Fruit fly (Drosophila melanogaster) whole organism, prepupa: ENCODE results near the gene Larp4B.

Experiments used
- CG10631 ChIP-seq: fragments of 200-800 bp; sonication (Bioruptor generic); optimal IDR thresholded peaks from 2 replicates; lab custom pipeline; 2016; ENCODE audit warnings: missing biosample characterization, missing genetic modification characterization
- CG10669 ChIP-seq: fragments of 200-800 bp; sonication (Bioruptor generic); optimal IDR thresholded peaks from 3 replicates; lab custom pipeline; 2018; ENCODE audit warnings: missing biosample characterization, mild to moderate bottlenecking, missing genetic modification characterization, moderate library complexity
- CG11294 ChIP-seq: fragments of 200-800 bp; sonication (Bioruptor generic); IDR thresholded peaks from 2 replicates; pipeline ENCODE4 v1.3.6; 2022; ENCODE audit warnings: missing biosample characterization, missing genetic modification characterization
- CG11762 ChIP-seq: fragments of 200-800 bp; sonication (Bioruptor generic); optimal IDR thresholded peaks from 3 replicates; lab custom pipeline; 2016; ENCODE audit warnings: missing biosample characterization, missing genetic modification characterization; ENCODE audit not compliant: insufficient read depth
- CG15336 ChIP-seq: fragments of 200-800 bp; sonication (Bioruptor generic); IDR thresholded peaks from 2 replicates; pipeline ENCODE4 v1.3.6; 2022; ENCODE audit warnings: missing biosample characterization, missing genetic modification characterization
- CG1621 ChIP-seq: fragments of 200-800 bp; sonication (Bioruptor generic); optimal IDR thresholded peaks from 3 replicates; lab custom pipeline; 2018; ENCODE audit warnings: missing biosample characterization, mild to moderate bottlenecking, missing genetic modification characterization
- CG16779 ChIP-seq: fragments of 200-800 bp; sonication (Bioruptor generic); optimal IDR thresholded peaks from 3 replicates; lab custom pipeline; 2017; ENCODE audit warnings: missing biosample characterization, mild to moderate bottlenecking, missing genetic modification characterization
- CG3032 ChIP-seq: fragments of 200-800 bp; optimal IDR thresholded peaks from 2 replicates; lab custom pipeline; 2019; ENCODE audit warnings: missing biosample characterization, mild to moderate bottlenecking, missing genetic modification characterization, moderate library complexity
- CG31627 ChIP-seq: fragments of 200-800 bp; sonication (Bioruptor generic); optimal IDR thresholded peaks from 3 replicates; lab custom pipeline; 2016; ENCODE audit warnings: missing biosample characterization, missing genetic modification characterization
- CG34406 ChIP-seq: fragments of 200-800 bp; sonication (Bioruptor generic); optimal IDR thresholded peaks from 3 replicates; lab custom pipeline; 2016; ENCODE audit warnings: missing biosample characterization, missing genetic modification characterization
- CG4318 ChIP-seq: fragments of 200-800 bp; sonication (Bioruptor generic); optimal IDR thresholded peaks from 3 replicates; lab custom pipeline; 2017; ENCODE audit warnings: missing biosample characterization, mild to moderate bottlenecking, missing genetic modification characterization
- CG6163 ChIP-seq: fragments of 200-800 bp; sonication (Bioruptor generic); IDR thresholded peaks from 3 replicates; pipeline ENCODE4 v1.3.6; 2022; ENCODE audit warnings: missing biosample characterization, missing genetic modification characterization
- CG6276 ChIP-seq: fragments of 200-800 bp; sonication (Bioruptor generic); optimal IDR thresholded peaks from 2 replicates; lab custom pipeline; 2017; ENCODE audit warnings: missing biosample characterization, mild to moderate bottlenecking, missing genetic modification characterization
- CG6792 ChIP-seq: fragments of 200-800 bp; sonication (Bioruptor generic); optimal IDR thresholded peaks from 3 replicates; lab custom pipeline; 2016; ENCODE audit warnings: missing biosample characterization, missing genetic modification characterization
- CG6854 ChIP-seq: fragments of 200-800 bp; sonication (Bioruptor generic); optimal IDR thresholded peaks from 2 replicates; lab custom pipeline; 2017; ENCODE audit warnings: missing biosample characterization, mild to moderate bottlenecking, missing genetic modification characterization
- CG7368 ChIP-seq: fragments of 200-800 bp; sonication (Bioruptor generic); optimal IDR thresholded peaks from 3 replicates; lab custom pipeline; 2016; ENCODE audit warnings: missing biosample characterization, missing genetic modification characterization
- CG8319 ChIP-seq: fragments of 200-800 bp; sonication (Bioruptor generic); optimal IDR thresholded peaks from 3 replicates; lab custom pipeline; 2016; ENCODE audit warnings: missing biosample characterization, missing genetic modification characterization
- CG8632 ChIP-seq: fragments of 200-800 bp; sonication (Bioruptor generic); optimal IDR thresholded peaks from 3 replicates; lab custom pipeline; 2016; ENCODE audit warnings: missing biosample characterization, missing genetic modification characterization
- CG9139 ChIP-seq: fragments of 200-800 bp; sonication (Bioruptor generic); optimal IDR thresholded peaks from 3 replicates; lab custom pipeline; 2017; ENCODE audit warnings: missing biosample characterization, mild to moderate bottlenecking, missing genetic modification characterization
- Eip75B ChIP-seq: fragments of 200-800 bp; sonication (Bioruptor generic); optimal IDR thresholded peaks from 3 replicates; lab custom pipeline; 2016; ENCODE audit warnings: missing biosample characterization, missing genetic modification characterization
- Ets21C ChIP-seq: fragments of 200-800 bp; sonication (Bioruptor generic); optimal IDR thresholded peaks from 3 replicates; lab custom pipeline; 2016; ENCODE audit warnings: missing biosample characterization, missing genetic modification characterization
- Ets96B ChIP-seq: fragments of 200-800 bp; optimal IDR thresholded peaks from 2 replicates; lab custom pipeline; 2019; ENCODE audit warnings: missing biosample characterization, mild to moderate bottlenecking, missing genetic modification characterization, moderate library complexity
- Gug ChIP-seq: fragments of 200-800 bp; sonication (Bioruptor generic); IDR thresholded peaks from 2 replicates; pipeline ENCODE4 v1.3.6; 2022; ENCODE audit warnings: missing biosample characterization, missing genetic modification characterization
- Hr38 ChIP-seq: sonication (Bioruptor generic); optimal IDR thresholded peaks from 2 replicates; lab custom pipeline; 2016; ENCODE audit warnings: missing biosample characterization, missing genetic modification characterization
- Hr39 ChIP-seq: fragments of 200-800 bp; sonication (Bioruptor generic); optimal IDR thresholded peaks from 2 replicates; lab custom pipeline; 2016; ENCODE audit warnings: missing biosample characterization, missing genetic modification characterization
- Hr4 ChIP-seq: fragments of 200-800 bp; sonication (Bioruptor generic); optimal IDR thresholded peaks from 3 replicates; lab custom pipeline; 2016; ENCODE audit warnings: missing biosample characterization, missing genetic modification characterization
- Lpt ChIP-seq: fragments of 200-800 bp; sonication (Bioruptor generic); optimal IDR thresholded peaks from 3 replicates; lab custom pipeline; 2016; ENCODE audit warnings: missing biosample characterization, missing genetic modification characterization
- Met ChIP-seq: fragments of 200-800 bp; sonication (Bioruptor generic); optimal IDR thresholded peaks from 3 replicates; lab custom pipeline; 2016; ENCODE audit warnings: missing biosample characterization, missing genetic modification characterization
- Smox ChIP-seq: fragments of 200-800 bp; sonication (Bioruptor generic); optimal IDR thresholded peaks from 3 replicates; lab custom pipeline; 2016; ENCODE audit warnings: missing biosample characterization, missing genetic modification characterization
- Sox102F ChIP-seq: fragments of 200-800 bp; sonication (Bioruptor generic); optimal IDR thresholded peaks from 2 replicates; lab custom pipeline; 2016; ENCODE audit warnings: missing biosample characterization, mild to moderate bottlenecking, missing genetic modification characterization
- Sox14 ChIP-seq: fragments of 200-800 bp; sonication (Bioruptor generic); optimal IDR thresholded peaks from 3 replicates; lab custom pipeline; 2016; ENCODE audit warnings: missing biosample characterization, missing genetic modification characterization
- achi ChIP-seq: fragments of 200-800 bp; sonication (Bioruptor generic); optimal IDR thresholded peaks from 3 replicates; lab custom pipeline; 2016; ENCODE audit warnings: missing biosample characterization, missing genetic modification characterization
- cyc ChIP-seq: fragments of 200-800 bp; sonication (Bioruptor generic); optimal IDR thresholded peaks from 3 replicates; lab custom pipeline; 2016; ENCODE audit warnings: missing biosample characterization, missing genetic modification characterization
- eg ChIP-seq: fragments of 200-800 bp; sonication (Bioruptor generic); IDR thresholded peaks from 3 replicates; pipeline ENCODE4 v1.3.6; 2022; ENCODE audit warnings: missing biosample characterization, missing genetic modification characterization
- fd59A ChIP-seq: fragments of 200-800 bp; sonication (Bioruptor generic); optimal IDR thresholded peaks from 2 replicates; lab custom pipeline; 2017; ENCODE audit warnings: missing biosample characterization, mild to moderate bottlenecking, missing genetic modification characterization, missing genetic modification reagents
- fd85E ChIP-seq: fragments of 200-800 bp; sonication (Bioruptor generic); optimal IDR thresholded peaks from 3 replicates; lab custom pipeline; 2016; ENCODE audit warnings: missing biosample characterization, missing genetic modification characterization
- fkh ChIP-seq: fragments of 200-800 bp; sonication (Bioruptor generic); optimal IDR thresholded peaks from 3 replicates; lab custom pipeline; 2017; ENCODE audit warnings: missing biosample characterization, mild to moderate bottlenecking, missing genetic modification characterization, moderate library complexity
- net ChIP-seq: fragments of 200-800 bp; sonication (Bioruptor generic); optimal IDR thresholded peaks from 3 replicates; lab custom pipeline; 2016; ENCODE audit warnings: missing biosample characterization, missing genetic modification characterization
- pdm3 ChIP-seq: fragments of 200-800 bp; sonication (Bioruptor generic); optimal IDR thresholded peaks from 3 replicates; lab custom pipeline; 2016; ENCODE audit warnings: missing biosample characterization, missing genetic modification characterization
- salr ChIP-seq, 2 experiments: fragments of 200-800 bp; sonication (Bioruptor generic); optimal IDR thresholded peaks; 3 replicates each; lab custom pipeline; 2016 to 2018; ENCODE audit warnings: missing biosample characterization in 2 of 2, missing genetic modification characterization in 2 of 2, mild to moderate bottlenecking in 1 of 2
- spab ChIP-seq: fragments of 200-800 bp; sonication (Bioruptor generic); optimal IDR thresholded peaks from 2 replicates; lab custom pipeline; 2017; ENCODE audit warnings: missing biosample characterization, mild to moderate bottlenecking, missing genetic modification characterization, missing genetic modification reagents
- ss ChIP-seq, 2 experiments: fragments of 200-800 bp; sonication (Bioruptor generic); optimal IDR thresholded peaks; 2 replicates in 1 of 2; 3 replicates in 1 of 2; lab custom pipeline; 2017 to 2018; ENCODE audit warnings: mild to moderate bottlenecking in 2 of 2, missing biosample characterization in 2 of 2, missing genetic modification characterization in 2 of 2, moderate library complexity in 1 of 2
- topi ChIP-seq: fragments of 200-800 bp; sonication (Bioruptor generic); optimal IDR thresholded peaks from 3 replicates; lab custom pipeline; 2016; ENCODE audit warnings: missing biosample characterization, missing genetic modification characterization
- vri ChIP-seq: fragments of 200-800 bp; sonication (Bioruptor generic); optimal IDR thresholded peaks from 3 replicates; lab custom pipeline; 2016; ENCODE audit warnings: missing biosample characterization, mild to moderate bottlenecking, missing genetic modification characterization

Gene Larp4B

dm6 chr3L:3242121-3243083 is 17.8 kb downstream of the Larp4B start (continued):
- peak; percentile 6 for TF ChIP-seq CG6276 (GFP tag; lab: Kevin White, UChicago)
- no peak for TF ChIP-seq Hr38 (GFP tag; lab: Kevin White, UChicago)
- TF ChIP-seq CG11294 (GFP tag; lab: Robert Waterston, UW): no peak
- TF ChIP-seq Sox14 (GFP tag; lab: Kevin White, UChicago): peak; percentile 4
- peak; percentile 11 for TF ChIP-seq Eip75B
- TF ChIP-seq CG31627 (GFP tag; lab: Kevin White, UChicago): no peak
- TF ChIP-seq Smox (GFP tag; lab: Kevin White, UChicago): peak; percentile 0
- TF ChIP-seq pdm3: peak; percentile 22
- 0 out of 3 replicates have a peak, but pooled peaks have one; percentile 30 for TF ChIP-seq eg (GFP tag; lab: Robert Waterston, UW)
- peak; percentile 39 to 77 for TF ChIP-seq ss (GFP tag; optimal IDR thresholded peaks at IDR 0.05; lab: Kevin White, UChicago)
- no peak for TF ChIP-seq Met (GFP tag; lab: Kevin White, UChicago)
- no peak for TF ChIP-seq CG1621 (tag; lab: Kevin White, UChicago)
- TF ChIP-seq CG15336 (GFP tag; lab: Robert Waterston, UW): no peak
- TF ChIP-seq fd59A: peak; percentile 18
- no peak for TF ChIP-seq Hr4 (GFP tag; lab: Kevin White, UChicago)
- no peak for TF ChIP-seq Hr39 (GFP tag; lab: Kevin White, UChicago)
- TF ChIP-seq spab (GFP tag; lab: Kevin White, UChicago): no peak
- TF ChIP-seq Ets21C (GFP tag; lab: Kevin White, UChicago): no peak
- no peak for TF ChIP-seq CG11762
- TF ChIP-seq CG16779 (tag; lab: Kevin White, UChicago): no peak
- TF ChIP-seq net (GFP tag; lab: Kevin White, UChicago): no peak
- TF ChIP-seq CG10669 (GFP tag; lab: Kevin White, UChicago): no peak
- no peak for TF ChIP-seq Sox102F (GFP tag; lab: Kevin White, UChicago)
- TF ChIP-seq vri (GFP tag; lab: Kevin White, UChicago): no peak
- peak; percentile 28 for TF ChIP-seq CG6854 (GFP tag; lab: Kevin White, UChicago)
- no peak for TF ChIP-seq Ets96B (tag; lab: Kevin White, UChicago)
- no peak for TF ChIP-seq cyc (GFP tag; lab: Kevin White, UChicago)
- no peak for TF ChIP-seq CG7368 (GFP tag; lab: Kevin White, UChicago)
- TF ChIP-seq CG34406: no peak
- TF ChIP-seq CG8319: peak; percentile 16
- TF ChIP-seq salr (GFP tag; optimal IDR thresholded peaks at IDR 0.05; lab: Kevin White, UChicago): no peak
- peak; percentile 20 for TF ChIP-seq Lpt
- no peak for TF ChIP-seq fd85E
- TF ChIP-seq, all 60 proteins: peak for 25

- TF ChIP-seq CG15336 (GFP tag; lab: Robert Waterston, UW) (no peak), CG6163 (GFP tag; lab: Robert Waterston, UW) (0 out of 3 replicates have a peak, but pooled peaks have one; percentile 32), CG4318 (GFP tag; lab: Kevin White, UChicago) (no peak), CG10631 (no peak), Ets96B (tag; lab: Kevin White, UChicago) (no peak), CG3032 (tag; lab: Kevin White, UChicago) (peak; percentile 13), Ets21C (GFP tag; lab: Kevin White, UChicago) (no peak), vri (GFP tag; lab: Kevin White, UChicago) (no peak), cyc (GFP tag; lab: Kevin White, UChicago) (peak; percentile 28), Lpt (no peak), Gug (no peak), Hr39 (GFP tag; lab: Kevin White, UChicago) (no peak), CG9139 (GFP tag; lab: Kevin White, UChicago) (no peak), pdm3 (no peak), fkh (GFP tag; lab: Kevin White, UChicago) (no peak), CG6854 (GFP tag; lab: Kevin White, UChicago) (no peak), Smox (GFP tag; lab: Kevin White, UChicago) (peak; percentile 23), spab (GFP tag; lab: Kevin White, UChicago) (no peak), CG6792 (no peak), CG11762 (no peak), CG10669 (GFP tag; lab: Kevin White, UChicago) (no peak), Eip75B (no peak), CG8319 (no peak), CG8632 (no peak), Met (GFP tag; lab: Kevin White, UChicago) (peak; percentile 37), achi (GFP tag; lab: Kevin White, UChicago) (no peak), topi (GFP tag; lab: Kevin White, UChicago) (peak; percentile 41)
Measured at dm6 chr3L:3244244-3245144, 19.9 kb downstream of the Larp4B start, which contains the start of gene CG12078. Gene CG12078 (minus strand): TSS chr3L:3244294.
